Worm (Caenorhabditis elegans): Measurements from ENCODE around the gene rcd-1.

DNA sequence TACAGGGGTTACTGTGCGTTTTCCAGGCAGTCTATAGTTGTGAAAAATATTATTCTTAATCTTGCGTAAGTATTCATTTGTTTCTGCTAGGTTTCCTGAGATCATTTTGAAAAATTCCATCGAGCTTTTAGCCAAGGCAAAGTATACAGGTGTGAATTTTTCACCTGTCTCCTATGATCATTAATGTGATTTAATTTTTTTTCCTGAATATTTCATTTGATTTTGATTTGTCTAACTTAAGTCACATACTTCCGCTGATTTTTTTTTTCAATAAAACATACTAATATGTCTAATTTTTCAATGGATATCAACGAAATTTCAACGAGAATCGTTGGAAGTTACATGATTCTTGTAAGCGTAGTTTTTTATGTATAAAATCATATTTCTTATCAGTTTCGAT, 48.4 kb upstream of the rcd-1 start, which contains the start of gene srx-108:
- TF ChIP-seq ZK546.5 (tag; optimal IDR thresholded peaks at IDR 0.05): no peak
- TF ChIP-seq lsy-12 (tag; optimal IDR thresholded peaks at IDR 0.05): no peak
- TF ChIP-seq ztf-4 (tag; optimal IDR thresholded peaks at IDR 0.05): no peak
- no peak for TF ChIP-seq nhr-23 (tag; optimal IDR thresholded peaks at IDR 0.05)
- TF ChIP-seq zag-1 (tag; optimal IDR thresholded peaks at IDR 0.05): no peak
- TF ChIP-seq fkh-10 (GFP tag; optimal IDR thresholded peaks at IDR 0.05): no peak
- TF ChIP-seq unc-62 (GFP tag; optimal IDR thresholded peaks at IDR 0.05): no peak
- no peak for TF ChIP-seq aly-2 (tag; optimal IDR thresholded peaks at IDR 0.05)
- no peak for TF ChIP-seq tbx-2 (tag; optimal IDR thresholded peaks at IDR 0.05)
- no peak for TF ChIP-seq egl-27 (tag; optimal IDR thresholded peaks at IDR 0.05)
- TF ChIP-seq daf-12 (tag; optimal IDR thresholded peaks at IDR 0.05): no peak
- no peak for TF ChIP-seq ceh-16 (tag; optimal IDR thresholded peaks at IDR 0.05)
- no peak for TF ChIP-seq lin-39 (tag; optimal IDR thresholded peaks at IDR 0.05)
- TF ChIP-seq snpc-4 (tag; optimal IDR thresholded peaks at IDR 0.05): no peak

All from whole organism, L3 larva.